Worm (Caenorhabditis elegans): ENCODE results near the gene Y53G8AM.8.

Y53G8AM.8 gene

ce11 chrIII:3222707-3223106, 55.8 kb downstream of the Y53G8AM.8 start:
- TF ChIP-seq unc-62 (GFP tag; optimal IDR thresholded peaks at IDR 0.05) (no peak), lin-39 (tag; optimal IDR thresholded peaks at IDR 0.05) (no peak)

DNA sequence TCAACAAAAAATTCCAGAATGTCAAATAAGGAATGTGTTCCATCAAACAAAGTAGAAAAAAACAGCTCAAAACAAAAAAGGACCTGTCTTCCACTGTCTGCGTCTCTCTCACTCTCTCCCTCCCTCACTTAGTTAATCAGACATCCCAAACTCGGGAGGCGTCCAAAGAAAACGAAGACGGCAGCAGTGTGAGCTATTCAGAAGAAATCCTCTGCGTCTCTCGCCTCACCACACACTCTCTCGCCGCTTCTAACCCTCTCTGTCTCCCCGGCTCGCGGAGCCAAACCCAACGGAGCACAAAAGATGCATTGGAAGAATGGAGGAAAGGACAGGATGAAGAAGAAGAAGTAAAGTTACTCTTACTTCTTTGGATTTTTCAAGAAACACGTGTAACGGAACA, 58.2 kb downstream of the Y53G8AM.8 start:
- TF ChIP-seq mab-5 (tag; optimal IDR thresholded peaks at IDR 0.05) (no peak), lin-13 (GFP tag; optimal IDR thresholded peaks at IDR 0.05) (peak; percentile 7), unc-62 (GFP tag; optimal IDR thresholded peaks at IDR 0.05) (no peak), nhr-12 (tag; optimal IDR thresholded peaks at IDR 0.05) (no peak), ceh-82 (tag; optimal IDR thresholded peaks at IDR 0.05) (no peak), unc-55 (GFP tag; optimal IDR thresholded peaks at IDR 0.05) (peak; percentile 72), crh-2 (tag; optimal IDR thresholded peaks at IDR 0.05) (no peak), mdl-1 (tag; optimal IDR thresholded peaks at IDR 0.05) (peak in 1 of 2 experiments; percentile 21), nhr-6 (tag; optimal IDR thresholded peaks at IDR 0.05) (no peak), lsy-2 (tag; optimal IDR thresholded peaks at IDR 0.05) (peak in 1 of 2 experiments; percentile 56), nhr-129 (tag; optimal IDR thresholded peaks at IDR 0.05) (peak; percentile 39), C34F6.9 (tag; optimal IDR thresholded peaks at IDR 0.05) (peak; percentile 25), nhr-23 (tag; optimal IDR thresholded peaks at IDR 0.05) (no peak), gmeb-1 (tag; optimal IDR thresholded peaks at IDR 0.05) (no peak), F13H6.1 (tag; optimal IDR thresholded peaks at IDR 0.05) (peak; percentile 47), dmd-4 (tag; optimal IDR thresholded peaks at IDR 0.05) (no peak), lin-39 (tag; optimal IDR thresholded peaks at IDR 0.05) (no peak), zag-1 (tag; optimal IDR thresholded peaks at IDR 0.05) (peak; percentile 26)

DNA sequence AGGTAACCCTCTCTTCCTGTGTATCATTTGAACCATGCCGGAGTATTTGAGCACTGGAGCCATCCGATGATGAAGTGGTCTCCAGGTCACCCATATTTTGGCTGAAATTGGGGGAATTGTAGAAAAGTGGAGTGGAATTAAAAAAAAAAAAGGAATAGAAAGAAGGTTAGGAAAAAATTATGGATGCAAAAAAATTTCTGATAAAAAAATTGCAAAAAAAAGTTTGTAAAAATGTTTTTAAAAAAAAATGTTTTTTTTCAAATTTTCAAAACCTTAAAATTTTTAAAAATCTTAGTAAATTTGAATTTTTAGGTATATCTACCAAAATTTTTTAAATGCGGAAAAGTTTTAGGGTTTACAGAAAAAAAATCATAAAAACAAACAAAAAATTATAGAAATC, 59.5 kb downstream of the Y53G8AM.8 start, which contains the start of gene frm-8:
Gene frm-8, minus strand, starts transcription at position 101 of the 400 bp plus-strand sequence.
- TF ChIP-seq R02D3.7 (tag; optimal IDR thresholded peaks at IDR 0.05) (no peak), blmp-1 (tag; optimal IDR thresholded peaks at IDR 0.05; ENCODE audit: insufficient read depth) (no peak), skn-1 (tag; optimal IDR thresholded peaks at IDR 0.05) (no peak), gmeb-1 (tag; optimal IDR thresholded peaks at IDR 0.05) (no peak), nhr-11 (tag; optimal IDR thresholded peaks at IDR 0.05) (no peak), elt-3 (tag; optimal IDR thresholded peaks at IDR 0.05) (no peak), lin-39 (tag; optimal IDR thresholded peaks at IDR 0.05) (no peak), ceh-16 (tag; optimal IDR thresholded peaks at IDR 0.05) (no peak), unc-39 (tag; optimal IDR thresholded peaks at IDR 0.05) (no peak), mbf-1 (tag; optimal IDR thresholded peaks at IDR 0.05) (no peak), sma-3 (GFP tag; optimal IDR thresholded peaks at IDR 0.05) (no peak), alr-1 (tag; optimal IDR thresholded peaks at IDR 0.05) (no peak), mab-5 (tag; optimal IDR thresholded peaks at IDR 0.05) (no peak)

Measured in whole organism, L2 larva.